Worm (Caenorhabditis elegans): ENCODE results near the gene hsp-60.

hsp-60 gene

ce11 chrIII:1600670-1601194 is 18.8 kb upstream of the hsp-60 start, which contains the start of gene sms-3 (continued):
- TF ChIP-seq T07F8.4 (tag; optimal IDR thresholded peaks at IDR 0.05) (peak; percentile 29), C17E4.6 (GFP tag; IDR thresholded peaks at IDR 0.05) (no peak), hmg-1.2 (GFP tag; IDR thresholded peaks at IDR 0.05) (peak; percentile 55), snpc-3.4 (tag; optimal IDR thresholded peaks at IDR 0.05) (peak; percentile 68), pha-4 (tag; optimal IDR thresholded peaks at IDR 0.05) (no peak), egl-44 (GFP tag; IDR thresholded peaks at IDR 0.05) (peak; percentile 67; the same call in 1 of the 2 replicates), B0019.2 (GFP tag; conservative IDR thresholded peaks at IDR 0.05) (peak; percentile 78), dox-1 (GFP tag; IDR thresholded peaks at IDR 0.05) (no peak; the same call in none of the 2 replicates), ekl-4 (GFP tag; IDR thresholded peaks at IDR 0.05) (no peak), nfya-1 (tag; optimal IDR thresholded peaks at IDR 0.05; ENCODE audit: borderline replicate concordance, insufficient read depth) (no peak), ztf-6 (GFP tag; IDR thresholded peaks at IDR 0.05) (no peak), sea-2 (GFP tag; IDR thresholded peaks at IDR 0.05) (no peak), cebp-2 (GFP tag; IDR thresholded peaks at IDR 0.05) (no peak), nhr-27 (tag; optimal IDR thresholded peaks at IDR 0.05) (no peak), mes-4 (tag; optimal IDR thresholded peaks at IDR 0.05) (peak; percentile 57), somi-1 (GFP tag; optimal IDR thresholded peaks at IDR 0.05) (peak; percentile 3), rcor-1 (GFP tag; IDR thresholded peaks at IDR 0.05) (no peak), dpl-1 (GFP tag; optimal IDR thresholded peaks at IDR 0.05) (no peak), nfyb-1 (GFP tag; IDR thresholded peaks at IDR 0.05) (peak; percentile 19; the same call in 1 of the 2 replicates), ccch-3 (GFP tag; optimal IDR thresholded peaks at IDR 0.05) (no peak), B0035.1 (tag; optimal IDR thresholded peaks at IDR 0.05) (peak; percentile 24), unc-130 (GFP tag; optimal IDR thresholded peaks at IDR 0.05) (peak; percentile 66), ztf-22 (GFP tag; optimal IDR thresholded peaks at IDR 0.05) (no peak), sdz-38 (tag; optimal IDR thresholded peaks at IDR 0.05) (no peak), Y53G8AR.9 (GFP tag; conservative IDR thresholded peaks at IDR 0.05) (no peak), tbx-9 (tag; optimal IDR thresholded peaks at IDR 0.05; ENCODE audit: borderline replicate concordance) (no peak), B0261.1 (tag; optimal IDR thresholded peaks at IDR 0.05) (peak; percentile 81), Y67H2A.10 (GFP tag; conservative IDR thresholded peaks at IDR 0.05) (no peak), rpc-1 (optimal IDR thresholded peaks at IDR 0.05) (peak; percentile 77), rpc-1 (tag; optimal IDR thresholded peaks at IDR 0.05) (peak; percentile 91), lsl-1 (GFP tag; optimal IDR thresholded peaks at IDR 0.05) (peak; percentile 61), pbrm-1 (GFP tag; IDR thresholded peaks at IDR 0.05) (peak; percentile 54; the same call in 1 of the 2 replicates), him-1 (tag; optimal IDR thresholded peaks at IDR 0.05) (peak; percentile 71), snpc-1.3 (tag; optimal IDR thresholded peaks at IDR 0.05; ENCODE audit: insufficient read depth) (peak; percentile 64), bed-1 (GFP tag; IDR thresholded peaks at IDR 0.05) (no peak), ZK185.1 (tag; optimal IDR thresholded peaks at IDR 0.05; ENCODE audit: poor library complexity, severe bottlenecking) (peak; percentile 74), madf-6 (GFP tag; IDR thresholded peaks at IDR 0.05) (no peak), F39B2.1 (GFP tag; IDR thresholded peaks at IDR 0.05) (no peak), hrde-1 (tag; optimal IDR thresholded peaks at IDR 0.05; ENCODE audit: borderline replicate concordance) (peak; percentile 59), zim-3 (tag; optimal IDR thresholded peaks at IDR 0.05) (peak; percentile 13), xnd-1 (tag; optimal IDR thresholded peaks at IDR 0.05) (no peak), ceh-79 (tag; optimal IDR thresholded peaks at IDR 0.05) (no peak), ceh-100 (GFP tag; IDR thresholded peaks at IDR 0.05) (no peak), nfya-2 (GFP tag; IDR thresholded peaks at IDR 0.05) (no peak), F23B12.7 (tag; optimal IDR thresholded peaks at IDR 0.05; ENCODE audit: insufficient read depth) (peak; percentile 32), rec-8 (tag; optimal IDR thresholded peaks at IDR 0.05) (peak; percentile 64 to 82), tlf-1 (GFP tag; optimal IDR thresholded peaks at IDR 0.05) (no peak), Y53F4B.3 (GFP tag; IDR thresholded peaks at IDR 0.05) (no peak)

All from whole organism, young adult.